Fruit fly (Drosophila melanogaster): ENCODE data around the gene CG15760.

The CG15760 gene

DNA sequence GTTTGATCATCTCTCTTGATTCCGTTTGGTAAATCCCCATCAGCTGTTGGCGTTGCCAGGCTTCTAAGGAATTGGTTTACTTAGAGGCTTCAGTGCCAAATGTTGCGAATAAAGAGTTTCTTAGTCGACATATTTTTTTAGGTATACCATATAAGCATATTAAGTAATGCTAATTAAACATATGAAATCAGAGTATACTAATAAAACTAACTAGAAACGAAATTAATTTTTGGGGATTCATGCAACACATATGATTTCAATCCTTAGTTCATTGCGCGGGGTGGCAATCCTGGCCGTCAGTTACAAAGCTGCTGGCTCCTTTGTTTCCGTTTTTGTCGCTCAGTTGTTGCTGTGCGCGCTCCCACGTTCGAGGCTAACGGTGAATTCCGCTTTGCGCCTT lies at the start of gene CG15760:
Gene CG15760 (plus strand): TSS at position 334 of the 400 bp plus-strand sequence.
- TF ChIP-seq Dll (optimal IDR thresholded peaks at IDR 0.05) = no peak
- no peak for TF ChIP-seq pan (optimal IDR thresholded peaks at IDR 0.05)
- TF ChIP-seq CG8478 (optimal IDR thresholded peaks at IDR 0.05) = no peak
- TF ChIP-seq usp (GFP tag; optimal IDR thresholded peaks at IDR 0.05) = no peak
- TF ChIP-seq psq (optimal IDR thresholded peaks at IDR 0.05) = no peak
- no peak for TF ChIP-seq EcR (GFP tag; optimal IDR thresholded peaks at IDR 0.05)

DNA sequence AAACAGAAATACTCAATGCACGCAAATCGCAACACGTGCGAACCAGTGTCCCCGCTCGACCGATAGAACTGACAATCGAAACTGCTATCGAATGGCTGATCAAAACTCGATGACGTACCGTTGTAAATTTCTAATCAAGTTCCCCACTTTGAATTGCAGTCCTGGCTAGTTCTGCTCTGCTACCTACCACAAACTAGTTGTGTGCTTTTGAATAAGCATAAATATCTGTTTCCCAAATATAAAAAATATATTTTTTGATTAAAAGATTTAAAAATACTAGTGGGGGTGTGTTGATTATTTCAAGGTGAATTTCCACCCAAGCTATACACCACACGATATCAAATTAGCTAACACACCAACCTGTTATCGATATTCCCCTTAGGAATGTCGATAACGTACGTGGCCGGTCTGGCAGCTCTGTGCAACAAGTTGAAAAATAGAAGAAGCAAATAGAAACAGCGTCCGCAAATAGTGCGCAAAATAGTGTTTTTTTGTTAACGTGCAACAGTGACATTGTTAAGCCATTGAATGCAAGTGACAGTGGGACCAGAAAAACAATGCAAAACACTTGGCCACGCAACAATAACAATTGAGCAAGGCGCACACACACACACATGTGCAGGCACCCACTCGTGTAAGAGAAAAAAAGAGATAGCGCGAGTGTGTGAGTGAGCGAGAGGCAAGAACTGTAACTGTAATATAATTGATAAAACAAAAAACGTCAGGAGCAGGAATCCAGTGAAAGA lies 45.0 kb upstream of the CG15760 start, which contains the start of the genes CG2691 and NFAT:
Gene CG2691 (minus strand): TSS at position 75 of the 746 bp plus-strand sequence.
Gene NFAT (plus strand): TSS at position 412 of the 746 bp plus-strand sequence.
- no peak for TF ChIP-seq pan (optimal IDR thresholded peaks at IDR 0.05)
- TF ChIP-seq psq (optimal IDR thresholded peaks at IDR 0.05) = no peak
- no peak for TF ChIP-seq Dll (optimal IDR thresholded peaks at IDR 0.05)
- TF ChIP-seq usp (GFP tag; optimal IDR thresholded peaks at IDR 0.05) = no peak
- no peak for TF ChIP-seq CG8478 (optimal IDR thresholded peaks at IDR 0.05)
- TF ChIP-seq EcR (GFP tag; optimal IDR thresholded peaks at IDR 0.05) = no peak

DNA sequence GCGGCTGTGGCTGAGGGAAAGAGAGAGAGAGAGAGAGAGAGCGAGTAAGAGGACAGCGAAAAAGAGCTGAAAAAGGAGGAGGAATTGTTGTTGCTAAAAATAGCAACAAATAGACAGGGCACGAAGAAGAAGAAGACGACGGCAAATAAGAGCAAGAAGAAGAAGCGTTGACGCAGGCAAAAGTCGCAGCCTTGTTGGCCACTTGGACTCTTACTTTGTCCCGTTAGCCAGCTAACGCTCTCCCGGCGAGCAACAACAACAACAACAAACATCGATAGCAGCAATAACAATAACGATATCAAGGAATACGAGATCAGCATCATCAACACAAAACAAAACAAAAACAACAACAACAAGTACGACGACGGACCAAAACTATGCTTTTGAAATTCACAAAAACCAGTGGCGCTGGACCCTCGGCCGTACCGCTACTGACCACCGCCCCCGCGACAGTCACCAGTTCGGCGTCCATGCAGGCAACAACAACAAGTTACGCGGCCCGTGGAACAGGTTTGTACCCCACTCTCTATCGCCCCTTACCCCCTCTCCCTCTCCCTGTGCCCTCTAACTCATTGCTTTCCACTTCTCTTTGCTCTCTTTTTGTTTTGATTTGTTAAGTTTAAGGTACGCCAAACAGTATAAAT lies 44.3 kb upstream of the CG15760 start:
- no peak for TF ChIP-seq Dll (optimal IDR thresholded peaks at IDR 0.05)

DNA sequence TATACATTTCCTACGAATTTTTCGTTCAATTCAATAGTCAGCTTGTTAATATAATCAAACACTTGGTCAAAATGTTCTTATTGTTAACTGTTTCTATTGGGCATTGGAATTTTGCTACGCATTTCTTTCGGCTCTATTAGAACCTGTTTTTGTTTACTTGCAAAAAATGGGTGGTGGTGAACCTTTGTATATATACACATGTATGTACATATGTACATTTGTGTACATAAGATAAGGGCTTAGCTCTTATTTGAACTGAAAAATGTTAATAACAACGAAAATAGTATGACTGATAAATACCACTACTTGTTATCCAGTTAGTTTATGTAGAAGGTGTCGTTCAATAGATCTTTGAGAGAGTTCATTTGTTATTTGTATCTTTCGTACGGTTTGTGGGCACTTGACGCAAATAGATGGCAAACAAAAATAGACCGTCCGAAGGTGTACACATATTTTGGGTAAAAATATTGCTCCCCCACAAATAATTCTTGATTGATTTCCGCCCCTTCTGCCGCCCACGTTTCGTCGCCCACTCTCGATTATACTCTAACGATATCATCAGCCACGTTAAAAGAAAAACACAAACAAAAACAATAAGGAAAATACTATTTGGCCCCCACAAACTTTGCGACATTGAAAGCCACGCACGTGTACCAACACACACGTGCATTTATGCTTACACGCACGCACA lies 43.5 kb upstream of the CG15760 start:
- TF ChIP-seq psq (optimal IDR thresholded peaks at IDR 0.05) = no peak
- TF ChIP-seq CG8478 (optimal IDR thresholded peaks at IDR 0.05) = no peak
- TF ChIP-seq usp (GFP tag; optimal IDR thresholded peaks at IDR 0.05) = no peak
- no peak for TF ChIP-seq EcR (GFP tag; optimal IDR thresholded peaks at IDR 0.05)
- no peak for TF ChIP-seq pan (optimal IDR thresholded peaks at IDR 0.05)
- no peak for TF ChIP-seq Dll (optimal IDR thresholded peaks at IDR 0.05)

dm6 chrX:13626579-13626894 lies 43.0 kb upstream of the CG15760 start:
- no peak for TF ChIP-seq psq (optimal IDR thresholded peaks at IDR 0.05)
- no peak for TF ChIP-seq CG8478 (optimal IDR thresholded peaks at IDR 0.05)
- no peak for TF ChIP-seq Dll (optimal IDR thresholded peaks at IDR 0.05)
- no peak for TF ChIP-seq EcR (GFP tag; optimal IDR thresholded peaks at IDR 0.05)
- TF ChIP-seq pan (optimal IDR thresholded peaks at IDR 0.05) = no peak
- no peak for TF ChIP-seq usp (GFP tag; optimal IDR thresholded peaks at IDR 0.05)

- TF ChIP-seq CG8478 (optimal IDR thresholded peaks at IDR 0.05) = no peak
- TF ChIP-seq EcR (GFP tag; optimal IDR thresholded peaks at IDR 0.05) = no peak
- no peak for TF ChIP-seq Dll (optimal IDR thresholded peaks at IDR 0.05)
- no peak for TF ChIP-seq usp (GFP tag; optimal IDR thresholded peaks at IDR 0.05)
- no peak for TF ChIP-seq psq (optimal IDR thresholded peaks at IDR 0.05)
- no peak for TF ChIP-seq pan (optimal IDR thresholded peaks at IDR 0.05)
Measured at dm6 chrX:13627855-13628254, 41.6 kb upstream of the CG15760 start.

dm6 chrX:13629414-13629813 lies 40.1 kb upstream of the CG15760 start:
- no peak for TF ChIP-seq psq (optimal IDR thresholded peaks at IDR 0.05)
- no peak for TF ChIP-seq Dll (optimal IDR thresholded peaks at IDR 0.05)
- no peak for TF ChIP-seq pan (optimal IDR thresholded peaks at IDR 0.05)
- no peak for TF ChIP-seq CG8478 (optimal IDR thresholded peaks at IDR 0.05)
- no peak for TF ChIP-seq usp (GFP tag; optimal IDR thresholded peaks at IDR 0.05)

DNA sequence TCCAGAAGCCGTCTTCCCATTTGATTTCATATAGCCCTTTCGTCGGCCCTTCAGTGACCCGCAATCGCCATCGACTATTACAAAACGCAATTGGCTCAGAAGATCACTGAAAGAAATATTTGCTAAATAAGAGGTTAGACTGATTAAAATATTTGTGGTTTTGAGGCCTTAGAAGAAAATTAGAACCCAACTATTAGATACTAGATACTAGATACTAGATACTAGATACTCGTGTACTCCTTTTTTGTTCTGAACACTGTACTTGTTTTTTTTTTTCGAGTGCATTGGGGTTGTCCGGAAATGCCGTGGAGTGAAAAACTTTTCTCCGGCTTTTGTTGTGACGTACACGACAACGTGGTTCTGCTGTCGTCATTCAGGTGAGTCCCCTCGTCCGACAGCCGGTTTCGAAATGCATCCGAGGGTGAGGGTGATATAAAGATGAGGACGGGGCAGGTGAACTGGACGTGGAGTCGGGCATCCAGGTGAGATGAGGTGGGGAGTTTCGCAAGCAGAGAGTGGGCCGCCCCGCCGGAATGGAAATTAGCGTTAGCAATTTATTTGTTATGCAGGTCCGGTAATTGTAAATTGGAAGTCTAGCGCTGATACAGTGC lies 39.1 kb upstream of the CG15760 start:
- TF ChIP-seq pan (optimal IDR thresholded peaks at IDR 0.05) (no peak), Dll (optimal IDR thresholded peaks at IDR 0.05) (no peak), usp (GFP tag; optimal IDR thresholded peaks at IDR 0.05) (no peak), EcR (GFP tag; optimal IDR thresholded peaks at IDR 0.05) (no peak), CG8478 (optimal IDR thresholded peaks at IDR 0.05) (no peak), psq (optimal IDR thresholded peaks at IDR 0.05) (no peak)

dm6 chrX:13632606-13633005 lies 36.9 kb upstream of the CG15760 start:
- TF ChIP-seq Dll (optimal IDR thresholded peaks at IDR 0.05) = no peak
- no peak for TF ChIP-seq psq (optimal IDR thresholded peaks at IDR 0.05)
- TF ChIP-seq CG8478 (optimal IDR thresholded peaks at IDR 0.05) = no peak
- no peak for TF ChIP-seq EcR (GFP tag; optimal IDR thresholded peaks at IDR 0.05)
- no peak for TF ChIP-seq usp (GFP tag; optimal IDR thresholded peaks at IDR 0.05)
- no peak for TF ChIP-seq pan (optimal IDR thresholded peaks at IDR 0.05)

DNA sequence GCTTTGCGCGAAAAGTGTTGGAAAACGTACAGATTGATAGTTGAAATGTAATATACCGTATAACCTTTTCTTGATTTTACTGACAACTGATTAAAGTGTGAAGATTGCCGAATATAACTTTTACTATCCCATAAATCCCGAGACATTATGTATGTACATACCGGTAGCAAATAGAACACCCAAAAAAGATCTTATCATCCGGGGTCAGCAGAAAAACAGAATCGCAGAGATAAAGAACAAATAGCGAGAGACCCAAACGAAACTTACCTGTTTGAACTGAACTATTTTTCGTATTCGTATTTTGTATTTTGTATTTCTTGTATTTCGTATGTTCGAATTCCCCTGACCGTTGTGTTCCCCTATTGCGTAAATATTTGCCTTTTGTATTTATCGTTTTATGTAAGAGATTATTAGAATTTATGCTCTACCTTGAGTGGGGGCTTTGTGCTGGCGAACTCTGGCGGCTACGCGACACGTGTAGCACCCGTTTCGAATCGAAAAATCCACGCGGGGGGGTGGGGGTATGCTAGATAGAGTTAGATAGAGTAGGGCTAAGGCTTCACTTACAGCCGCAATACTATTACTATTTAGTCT lies 36.1 kb upstream of the CG15760 start:
- TF ChIP-seq CG8478 (optimal IDR thresholded peaks at IDR 0.05) = no peak
- TF ChIP-seq EcR (GFP tag; optimal IDR thresholded peaks at IDR 0.05) = no peak
- TF ChIP-seq psq (optimal IDR thresholded peaks at IDR 0.05) = no peak
- no peak for TF ChIP-seq usp (GFP tag; optimal IDR thresholded peaks at IDR 0.05)
- no peak for TF ChIP-seq Dll (optimal IDR thresholded peaks at IDR 0.05)
- TF ChIP-seq pan (optimal IDR thresholded peaks at IDR 0.05) = no peak

DNA sequence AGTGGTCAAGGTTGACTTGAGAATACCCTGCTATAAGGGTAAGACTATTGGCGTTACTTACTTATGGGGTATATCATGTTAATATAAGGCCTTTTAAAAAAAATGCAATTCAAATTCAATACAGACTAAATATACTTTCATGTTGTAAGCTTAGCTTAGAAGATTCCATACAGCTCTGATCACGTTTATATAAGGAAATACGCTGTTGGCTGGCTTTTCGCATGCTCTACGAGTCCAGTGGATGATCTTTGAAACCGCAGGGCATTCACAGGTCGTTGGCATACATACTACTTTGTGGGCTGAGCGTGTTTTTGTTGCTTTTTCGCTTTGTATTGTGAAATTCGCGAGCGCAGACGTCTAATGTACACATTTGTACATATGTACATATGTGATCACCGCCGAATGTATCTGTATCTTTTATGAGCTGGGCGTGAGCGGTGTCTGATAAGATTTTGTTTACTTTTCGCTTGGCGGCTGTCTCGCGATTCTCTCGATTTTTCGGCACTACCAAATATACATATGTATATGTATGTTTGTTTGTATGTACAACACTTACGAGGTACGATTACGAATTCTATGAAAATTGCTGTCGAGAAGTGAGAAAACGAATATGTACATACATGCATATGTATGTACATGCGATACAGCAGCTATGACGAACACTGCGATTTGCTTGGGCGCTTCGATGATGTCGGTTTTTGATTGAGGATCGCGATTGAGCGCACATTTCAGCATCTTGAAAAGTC lies 35.1 kb upstream of the CG15760 start:
- TF ChIP-seq usp (GFP tag; optimal IDR thresholded peaks at IDR 0.05) = no peak
- no peak for TF ChIP-seq Dll (optimal IDR thresholded peaks at IDR 0.05)
- no peak for TF ChIP-seq psq (optimal IDR thresholded peaks at IDR 0.05)
- TF ChIP-seq CG8478 (optimal IDR thresholded peaks at IDR 0.05) = no peak
- TF ChIP-seq pan (optimal IDR thresholded peaks at IDR 0.05) = no peak
- no peak for TF ChIP-seq EcR (GFP tag; optimal IDR thresholded peaks at IDR 0.05)

Data from whole organism.